Worm (Caenorhabditis elegans) whole organism, L1 larva: ENCODE results near the gene asna-1.
A peak's percentile ranks its signal among the peaks of the same experiment; 100 is the strongest.

ENCODE experiments used
- C04F5.9 ChIP-seq: sonication (generic microtip); optimal IDR thresholded peaks from 2 replicates; lab custom pipeline; 2016; ENCODE audit warnings: missing genetic modification characterization, missing compliant biosample characterization
- C16A3.4 ChIP-seq: fragments of 150-350 bp; optimal IDR thresholded peaks from 2 replicates; lab custom pipeline; 2014; ENCODE audit warnings: missing biosample characterization, missing genetic modification characterization
- F16B12.6 ChIP-seq: fragments of 150-350 bp; optimal IDR thresholded peaks from 2 replicates; lab custom pipeline; 2014; ENCODE audit warnings: missing biosample characterization, missing genetic modification characterization
- Y116A8C.19 ChIP-seq: sonication (generic microtip); optimal IDR thresholded peaks from 2 replicates; lab custom pipeline; 2016; ENCODE audit warnings: missing compliant biosample characterization, missing genetic modification characterization, borderline replicate concordance
- aha-1 ChIP-seq: fragments of 150-350 bp; optimal IDR thresholded peaks from 2 replicates; lab custom pipeline; 2014; ENCODE audit warnings: missing biosample characterization, missing genetic modification characterization
- alr-1 ChIP-seq: fragments of 200-800 bp; sonication (Bioruptor generic); optimal IDR thresholded peaks from 2 replicates; lab custom pipeline; 2018; ENCODE audit warnings: borderline replicate concordance, mild to moderate bottlenecking, missing genetic modification characterization, missing compliant biosample characterization
- aly-2 ChIP-seq: fragments of 150-350 bp; optimal IDR thresholded peaks from 2 replicates; lab custom pipeline; 2014; ENCODE audit warnings: missing biosample characterization, missing genetic modification characterization
- ama-1 ChIP-seq: fragments of 150-350 bp; optimal IDR thresholded peaks from 2 replicates; lab custom pipeline; 2014
- blmp-1 ChIP-seq: fragments of 150-350 bp; optimal IDR thresholded peaks from 2 replicates; lab custom pipeline; 2014; ENCODE audit warnings: missing biosample characterization, missing genetic modification characterization
- ceh-8 ChIP-seq: fragments of 200-800 bp; sonication (Bioruptor generic); optimal IDR thresholded peaks from 2 replicates; lab custom pipeline; 2018; ENCODE audit warnings: mild to moderate bottlenecking, missing genetic modification characterization, moderate library complexity, missing compliant biosample characterization
- ceh-82 ChIP-seq, 3 experiments: fragments of 150-350 bp in 1 of 3; sonication (generic microtip) in 2 of 3; optimal IDR thresholded peaks; 2 replicates each; lab custom pipeline; 2014 to 2017; ENCODE audit warnings: missing biosample characterization in 3 of 3, missing genetic modification characterization in 3 of 3
- ceh-90 ChIP-seq: sonication (generic microtip); optimal IDR thresholded peaks from 2 replicates; lab custom pipeline; 2016; ENCODE audit warnings: missing genetic modification characterization, missing compliant biosample characterization
- efl-1 ChIP-seq, 4 experiments: fragments of 150-350 bp; optimal IDR thresholded peaks in 3 of 4; peaks in 1 of 4; 1 replicate in 1 of 4; 2 replicates in 3 of 4; lab custom pipeline; 2014; ENCODE audit warnings: missing biosample characterization in 2 of 4, missing genetic modification characterization in 2 of 4, missing genetic modification reagents in 2 of 4
- efl-3 ChIP-seq: fragments of 200-800 bp; sonication (Bioruptor generic); optimal IDR thresholded peaks from 2 replicates; lab custom pipeline; 2018; ENCODE audit warnings: mild to moderate bottlenecking, missing genetic modification characterization, missing compliant biosample characterization
- fkh-10 ChIP-seq: sonication (generic microtip); optimal IDR thresholded peaks from 2 replicates; lab custom pipeline; 2017; ENCODE audit warnings: missing biosample characterization, missing genetic modification reagents, missing genetic modification characterization
- fkh-4 ChIP-seq: sonication (generic microtip); optimal IDR thresholded peaks from 2 replicates; lab custom pipeline; 2016; ENCODE audit warnings: missing compliant biosample characterization, missing genetic modification characterization, borderline replicate concordance
- hlh-17 ChIP-seq: fragments of 200-800 bp; sonication (Bioruptor generic); optimal IDR thresholded peaks from 2 replicates; lab custom pipeline; 2018; ENCODE audit warnings: missing genetic modification characterization, mild to moderate bottlenecking, missing compliant biosample characterization, moderate library complexity, borderline replicate concordance
- hlh-4 ChIP-seq: sonication (generic microtip); optimal IDR thresholded peaks from 2 replicates; lab custom pipeline; 2016; ENCODE audit warnings: mild to moderate bottlenecking, missing genetic modification characterization, missing compliant biosample characterization
- hpl-2 ChIP-seq: fragments of 150-350 bp; optimal IDR thresholded peaks from 2 replicates; lab custom pipeline; 2014; ENCODE audit warnings: missing biosample characterization, missing genetic modification reagents, missing genetic modification characterization
- irx-1 ChIP-seq: sonication (generic microtip); optimal IDR thresholded peaks from 2 replicates; lab custom pipeline; 2016; ENCODE audit warnings: missing genetic modification characterization, missing compliant biosample characterization
- isw-1 ChIP-seq: fragments of 200-800 bp; sonication (Bioruptor generic); IDR thresholded peaks from 2 replicates; pipeline ENCODE4 v1.3.6; 2022; ENCODE audit warnings: missing genetic modification characterization, missing compliant biosample characterization
- jun-1 ChIP-seq: fragments of 150-350 bp; optimal IDR thresholded peaks from 2 replicates; lab custom pipeline; 2014; ENCODE audit warnings: missing biosample characterization, missing genetic modification reagents, missing genetic modification characterization
- lin-14 ChIP-seq: fragments of 200-800 bp; sonication (Bioruptor generic); optimal IDR thresholded peaks from 2 replicates; lab custom pipeline; 2018; ENCODE audit warnings: mild to moderate bottlenecking, missing genetic modification characterization, moderate library complexity, missing compliant biosample characterization
- lin-39 ChIP-seq: fragments of 150-350 bp; optimal IDR thresholded peaks from 2 replicates; lab custom pipeline; 2014; ENCODE audit warnings: missing biosample characterization, missing genetic modification reagents, missing genetic modification characterization
- lir-3 ChIP-seq: sonication (generic microtip); optimal IDR thresholded peaks from 2 replicates; lab custom pipeline; 2016; ENCODE audit warnings: mild to moderate bottlenecking, missing genetic modification characterization, moderate library complexity, missing compliant biosample characterization; ENCODE audit not compliant: poor library complexity
- lsy-2 ChIP-seq, 2 experiments: fragments of 150-350 bp; optimal IDR thresholded peaks; 2 replicates each; lab custom pipeline; 2014; ENCODE audit warnings: missing biosample characterization in 2 of 2, missing genetic modification characterization in 2 of 2
- mab-9 ChIP-seq: fragments of 200-800 bp; sonication (Bioruptor generic); IDR thresholded peaks from 2 replicates; pipeline ENCODE4 v1.3.6; 2022; ENCODE audit warnings: missing genetic modification reagents, missing genetic modification characterization, missing compliant biosample characterization
- mef-2 ChIP-seq: fragments of 150-350 bp; optimal IDR thresholded peaks from 2 replicates; lab custom pipeline; 2014; ENCODE audit warnings: missing biosample characterization, missing genetic modification characterization
- nhr-11 ChIP-seq: fragments of 150-350 bp; optimal IDR thresholded peaks from 2 replicates; lab custom pipeline; 2014; ENCODE audit warnings: missing biosample characterization, missing genetic modification characterization
- nhr-12 ChIP-seq: sonication (generic microtip); optimal IDR thresholded peaks from 2 replicates; lab custom pipeline; 2017; ENCODE audit warnings: missing biosample characterization, missing genetic modification characterization
- nhr-19 ChIP-seq: fragments of 200-800 bp; sonication (Bioruptor generic); conservative IDR thresholded peaks from 2 replicates; pipeline ENCODE4 v1.3.6; 2022; ENCODE audit warnings: missing genetic modification characterization, missing compliant biosample characterization
- nhr-20 ChIP-seq: sonication (generic microtip); optimal IDR thresholded peaks from 2 replicates; lab custom pipeline; 2016; ENCODE audit warnings: mild to moderate bottlenecking, missing genetic modification characterization, missing compliant biosample characterization
- nhr-71 ChIP-seq: sonication (generic microtip); optimal IDR thresholded peaks from 2 replicates; lab custom pipeline; 2016; ENCODE audit warnings: mild to moderate bottlenecking, missing genetic modification characterization, moderate library complexity, missing compliant biosample characterization
- nhr-76 ChIP-seq: sonication (generic microtip); optimal IDR thresholded peaks from 2 replicates; lab custom pipeline; 2017; ENCODE audit warnings: missing biosample characterization, missing genetic modification characterization
- nhr-77 ChIP-seq: fragments of 150-350 bp; optimal IDR thresholded peaks from 2 replicates; lab custom pipeline; 2014; ENCODE audit warnings: missing biosample characterization, missing genetic modification characterization
- nhr-84 ChIP-seq: sonication (generic microtip); optimal IDR thresholded peaks from 2 replicates; lab custom pipeline; 2017; ENCODE audit warnings: missing biosample characterization, missing genetic modification characterization
- pax-3 ChIP-seq: fragments of 200-800 bp; sonication (Bioruptor generic); optimal IDR thresholded peaks from 2 replicates; lab custom pipeline; 2018; ENCODE audit warnings: mild to moderate bottlenecking, missing genetic modification characterization, moderate library complexity, missing compliant biosample characterization
- pqm-1 ChIP-seq: sonication (generic microtip); optimal IDR thresholded peaks from 3 replicates; lab custom pipeline; 2017; ENCODE audit warnings: missing biosample characterization, missing genetic modification characterization
- skn-1 ChIP-seq: fragments of 150-350 bp; optimal IDR thresholded peaks from 2 replicates; lab custom pipeline; 2014; ENCODE audit warnings: missing biosample characterization, missing genetic modification characterization
- snpc-4 ChIP-seq: fragments of 150-350 bp; optimal IDR thresholded peaks from 2 replicates; lab custom pipeline; 2014; ENCODE audit warnings: missing biosample characterization, missing genetic modification characterization
- sox-4 ChIP-seq: sonication (generic microtip); optimal IDR thresholded peaks from 2 replicates; lab custom pipeline; 2016; ENCODE audit warnings: missing genetic modification characterization, missing compliant biosample characterization
- sptf-1 ChIP-seq: fragments of 150-350 bp; optimal IDR thresholded peaks from 2 replicates; lab custom pipeline; 2014; ENCODE audit warnings: missing biosample characterization, missing genetic modification characterization
- sup-37 ChIP-seq: fragments of 200-800 bp; sonication (Bioruptor generic); optimal IDR thresholded peaks from 2 replicates; lab custom pipeline; 2018; ENCODE audit warnings: mild to moderate bottlenecking, missing genetic modification characterization, missing compliant biosample characterization
- swsn-7 ChIP-seq: sonication (generic microtip); optimal IDR thresholded peaks from 2 replicates; lab custom pipeline; 2016; ENCODE audit warnings: missing genetic modification characterization, missing compliant biosample characterization
- tlp-1 ChIP-seq: fragments of 150-350 bp; optimal IDR thresholded peaks from 2 replicates; lab custom pipeline; 2014; ENCODE audit warnings: missing biosample characterization, missing genetic modification characterization
- unc-130 ChIP-seq: fragments of 150-350 bp; optimal IDR thresholded peaks from 2 replicates; lab custom pipeline; 2017; ENCODE audit warnings: missing biosample characterization, missing genetic modification characterization, inconsistent platforms
- unc-30 ChIP-seq: sonication (generic microtip); optimal IDR thresholded peaks from 2 replicates; lab custom pipeline; 2017; ENCODE audit warnings: missing biosample characterization, missing genetic modification characterization
- unc-62 ChIP-seq: fragments of 150-350 bp; optimal IDR thresholded peaks from 2 replicates; lab custom pipeline; 2014; ENCODE audit warnings: missing biosample characterization, missing genetic modification reagents, missing genetic modification characterization
- xbp-1 ChIP-seq: sonication (generic microtip); optimal IDR thresholded peaks from 2 replicates; lab custom pipeline; 2016; ENCODE audit warnings: missing genetic modification characterization, missing compliant biosample characterization
- zip-4 ChIP-seq: fragments of 200-800 bp; sonication (Bioruptor generic); optimal IDR thresholded peaks from 2 replicates; lab custom pipeline; 2018; ENCODE audit warnings: mild to moderate bottlenecking, missing genetic modification characterization, moderate library complexity, missing compliant biosample characterization
- ztf-11 ChIP-seq, 2 experiments: sonication (generic microtip); optimal IDR thresholded peaks; 2 replicates each; lab custom pipeline; 2016 to 2017; ENCODE audit warnings: missing genetic modification characterization in 2 of 2, missing biosample characterization in 1 of 2, missing compliant biosample characterization in 1 of 2
- ztf-4 ChIP-seq: fragments of 150-350 bp; optimal IDR thresholded peaks from 2 replicates; lab custom pipeline; 2014; ENCODE audit warnings: missing biosample characterization, missing genetic modification characterization

asna-1 gene

ce11 chrIII:8887184-8887801 is 7.6 kb upstream of the asna-1 start, which contains the start of gene famh-136 (continued):
- TF ChIP-seq fkh-10 (GFP tag; lab: Kevin White, UChicago) = peak; percentile 42
- peak; percentile 45 to 80 (median 61) for TF ChIP-seq ceh-82 (tag; optimal IDR thresholded peaks at IDR 0.05; lab: Kevin White, UChicago)
- peak; percentile 71 for TF ChIP-seq ztf-4 (tag; lab: Kevin White, UChicago)
- no peak for TF ChIP-seq alr-1 (tag; lab: Kevin White, UChicago)
- TF ChIP-seq isw-1 (GFP tag; lab: Robert Waterston, UW) = peak; percentile 50
- peak; percentile 82 for TF ChIP-seq blmp-1 (tag; lab: Kevin White, UChicago)
- no peak for TF ChIP-seq mef-2 (tag; lab: Kevin White, UChicago)
- TF ChIP-seq nhr-20 = peak; percentile 96
- TF ChIP-seq unc-30 (tag; lab: Kevin White, UChicago) = no peak
- peak; percentile 90 to 94 for TF ChIP-seq lsy-2 (tag; optimal IDR thresholded peaks at IDR 0.05; lab: Kevin White, UChicago)
- peak; percentile 70 for TF ChIP-seq pax-3 (tag; lab: Kevin White, UChicago)
- peak; percentile 44 for TF ChIP-seq nhr-11 (tag; lab: Kevin White, UChicago)
- peak; percentile 75 for TF ChIP-seq jun-1
- peak; percentile 99 for TF ChIP-seq nhr-19 (GFP tag; lab: Robert Waterston, UW)
- peak; percentile 45 for TF ChIP-seq lir-3
- TF ChIP-seq hpl-2 = peak; percentile 56
- TF ChIP-seq hlh-17 (GFP tag; lab: Kevin White, UChicago) = no peak
- no peak for TF ChIP-seq pqm-1 (tag; lab: Kevin White, UChicago)
- TF ChIP-seq aly-2 (tag; lab: Kevin White, UChicago) = peak; percentile 58
- no peak for TF ChIP-seq sptf-1 (tag; lab: Kevin White, UChicago)
- peak; percentile 74 for TF ChIP-seq snpc-4 (tag; lab: Kevin White, UChicago)
- TF ChIP-seq ama-1 (lab: Kevin White, UChicago) = no peak
- no peak for TF ChIP-seq Y116A8C.19
- no peak for TF ChIP-seq ceh-90 (tag; lab: Kevin White, UChicago)
- peak; percentile 85 for TF ChIP-seq nhr-77 (tag; lab: Kevin White, UChicago)
- peak; percentile 92 for TF ChIP-seq nhr-71
- TF ChIP-seq swsn-7 (tag; lab: Kevin White, UChicago) = peak; percentile 87
- TF ChIP-seq sup-37 (GFP tag; lab: Kevin White, UChicago) = peak; percentile 25
- TF ChIP-seq nhr-84 = no peak
- TF ChIP-seq C04F5.9 (tag; lab: Kevin White, UChicago) = peak; percentile 93
- peak; percentile 63 for TF ChIP-seq irx-1 (tag; lab: Kevin White, UChicago)
- peak; percentile 39; the same call in 1 of the 2 replicates for TF ChIP-seq mab-9 (GFP tag; lab: Robert Waterston, UW)
- peak; percentile 74 for TF ChIP-seq skn-1 (tag; lab: Kevin White, UChicago)
- peak in 1 of 2 experiments; percentile 42 for TF ChIP-seq ztf-11 (tag; optimal IDR thresholded peaks at IDR 0.05; lab: Kevin White, UChicago)
- no peak for TF ChIP-seq unc-62 (GFP tag; lab: Kevin White, UChicago)
- TF ChIP-seq zip-4 = peak; percentile 42
- TF ChIP-seq C16A3.4 (tag; lab: Kevin White, UChicago) = peak; percentile 88
- peak; percentile 61 for TF ChIP-seq F16B12.6
- no peak for TF ChIP-seq efl-3 (GFP tag; lab: Kevin White, UChicago)
- peak; percentile 94 for TF ChIP-seq unc-130 (tag; lab: Kevin White, UChicago)
- TF ChIP-seq lin-14 (GFP tag; lab: Kevin White, UChicago) = peak; percentile 84
- no peak for TF ChIP-seq nhr-12 (tag; lab: Kevin White, UChicago)
- peak; percentile 50 for TF ChIP-seq lin-39
- no peak for TF ChIP-seq hlh-4
- peak; percentile 78 to 85 for TF ChIP-seq efl-1 (optimal IDR thresholded peaks at IDR 0.05; lab: Kevin White, UChicago)
- TF ChIP-seq efl-1 (GFP tag; optimal IDR thresholded peaks at IDR 0.05 in 1 of 2; lab: Kevin White, UChicago) = peak; percentile 77 to 98
- no peak for TF ChIP-seq tlp-1 (tag; lab: Kevin White, UChicago)
- no peak for TF ChIP-seq ceh-8 (GFP tag; lab: Kevin White, UChicago)
- TF ChIP-seq aha-1 (tag; lab: Kevin White, UChicago) = no peak
- TF ChIP-seq fkh-4 (tag; lab: Kevin White, UChicago) = peak; percentile 8
- peak; percentile 65 for TF ChIP-seq sox-4 (tag; lab: Kevin White, UChicago)
- TF ChIP-seq xbp-1 (tag; lab: Kevin White, UChicago) = peak; percentile 79
- no peak for TF ChIP-seq nhr-76
